Worm (Caenorhabditis elegans) whole organism, L2 larva: ENCODE data around the gene C53D6.10.

Experiments
- F13H6.1 ChIP-seq: sonication (generic microtip); optimal IDR thresholded peaks from 2 replicates; lab custom pipeline; 2016; ENCODE audit warnings: missing genetic modification characterization, missing compliant biosample characterization
- R02D3.7 ChIP-seq: fragments of 150-350 bp; optimal IDR thresholded peaks from 2 replicates; lab custom pipeline; 2014; ENCODE audit warnings: missing biosample characterization, missing genetic modification characterization
- Y55F3AM.14 ChIP-seq: fragments of 200-800 bp; sonication (Bioruptor generic); optimal IDR thresholded peaks from 2 replicates; lab custom pipeline; 2018; ENCODE audit warnings: mild to moderate bottlenecking, missing genetic modification characterization, missing compliant biosample characterization
- aly-2 ChIP-seq: fragments of 150-350 bp; optimal IDR thresholded peaks from 2 replicates; lab custom pipeline; 2014; ENCODE audit warnings: missing biosample characterization, missing genetic modification characterization
- blmp-1 ChIP-seq: sonication (generic microtip); optimal IDR thresholded peaks from 2 replicates; lab custom pipeline; 2017; ENCODE audit warnings: missing genetic modification characterization, mild to moderate bottlenecking, missing compliant biosample characterization, antibody characterized with exemption, moderate library complexity; ENCODE audit not compliant: insufficient read depth
- crh-2 ChIP-seq: sonication (generic microtip); optimal IDR thresholded peaks from 2 replicates; lab custom pipeline; 2017; ENCODE audit warnings: missing biosample characterization, missing genetic modification characterization
- dmd-4 ChIP-seq: sonication (generic microtip); optimal IDR thresholded peaks from 2 replicates; lab custom pipeline; 2017; ENCODE audit warnings: missing biosample characterization, missing genetic modification characterization
- lsy-2 ChIP-seq, 2 experiments: fragments of 150-350 bp in 1 of 2; sonication (generic microtip) in 1 of 2; optimal IDR thresholded peaks; 2 replicates each; lab custom pipeline; 2014 to 2017; ENCODE audit warnings: missing biosample characterization in 2 of 2, missing genetic modification characterization in 2 of 2
- nhr-237 ChIP-seq: fragments of 150-350 bp; optimal IDR thresholded peaks from 2 replicates; lab custom pipeline; 2014; ENCODE audit warnings: missing biosample characterization, missing genetic modification characterization
- skn-1 ChIP-seq: sonication (generic microtip); optimal IDR thresholded peaks from 2 replicates; lab custom pipeline; 2017; ENCODE audit warnings: missing biosample characterization, missing genetic modification characterization
- sma-9 ChIP-seq, 2 experiments: fragments of 150-350 bp in 1 of 2; sonication (generic microtip) in 1 of 2; optimal IDR thresholded peaks; 2 replicates each; lab custom pipeline; 2014 to 2016; ENCODE audit warnings: missing genetic modification characterization in 2 of 2, mild to moderate bottlenecking in 1 of 2, missing biosample characterization in 1 of 2, missing compliant biosample characterization in 1 of 2, missing genetic modification reagents in 1 of 2, moderate library complexity in 1 of 2
- snpc-4 ChIP-seq: fragments of 150-350 bp; optimal IDR thresholded peaks from 2 replicates; lab custom pipeline; 2014; ENCODE audit warnings: missing biosample characterization, missing genetic modification characterization
- unc-39 ChIP-seq: fragments of 150-350 bp; optimal IDR thresholded peaks from 2 replicates; lab custom pipeline; 2014; ENCODE audit warnings: missing biosample characterization, missing genetic modification characterization

- TF ChIP-seq crh-2 (peak; percentile 59), dmd-4 (no peak), skn-1 (tag; lab: Kevin White, UChicago) (no peak), sma-9 (GFP tag; optimal IDR thresholded peaks at IDR 0.05; lab: Kevin White, UChicago) (no peak), sma-9 (tag; optimal IDR thresholded peaks at IDR 0.05; lab: Kevin White, UChicago) (no peak), R02D3.7 (tag; lab: Kevin White, UChicago) (no peak), nhr-237 (tag; lab: Kevin White, UChicago) (no peak), blmp-1 (tag; lab: Kevin White, UChicago) (no peak), Y55F3AM.14 (GFP tag; lab: Kevin White, UChicago) (no peak), lsy-2 (tag; optimal IDR thresholded peaks at IDR 0.05; lab: Kevin White, UChicago) (no peak), snpc-4 (tag; lab: Kevin White, UChicago) (no peak), aly-2 (tag; lab: Kevin White, UChicago) (no peak), F13H6.1 (no peak), unc-39 (no peak)
These were observed 24.0 kb downstream of the C53D6.10 start, which contains the start of gene C53D6.11 for ce11 chrIV:9010257-9010656.
